Worm (Caenorhabditis elegans) whole organism, L1 larva: ENCODE data around the gene R03G5.6.

ENCODE experiments used
- C34B4.2 ChIP-seq: sonication (generic microtip); optimal IDR thresholded peaks from 2 replicates; lab custom pipeline; 2017; ENCODE audit warnings: mild to moderate bottlenecking, missing genetic modification characterization, missing compliant biosample characterization
- F16B12.6 ChIP-seq: fragments of 150-350 bp; optimal IDR thresholded peaks from 2 replicates; lab custom pipeline; 2014; ENCODE audit warnings: missing biosample characterization, missing genetic modification characterization
- Y116A8C.19 ChIP-seq: sonication (generic microtip); optimal IDR thresholded peaks from 2 replicates; lab custom pipeline; 2016; ENCODE audit warnings: missing compliant biosample characterization, missing genetic modification characterization, borderline replicate concordance
- aha-1 ChIP-seq: fragments of 150-350 bp; optimal IDR thresholded peaks from 2 replicates; lab custom pipeline; 2014; ENCODE audit warnings: missing biosample characterization, missing genetic modification characterization
- alr-1 ChIP-seq: fragments of 200-800 bp; sonication (Bioruptor generic); optimal IDR thresholded peaks from 2 replicates; lab custom pipeline; 2018; ENCODE audit warnings: borderline replicate concordance, mild to moderate bottlenecking, missing genetic modification characterization, missing compliant biosample characterization
- aly-2 ChIP-seq: fragments of 150-350 bp; optimal IDR thresholded peaks from 2 replicates; lab custom pipeline; 2014; ENCODE audit warnings: missing biosample characterization, missing genetic modification characterization
- ama-1 ChIP-seq: fragments of 150-350 bp; optimal IDR thresholded peaks from 2 replicates; lab custom pipeline; 2014
- blmp-1 ChIP-seq: fragments of 150-350 bp; optimal IDR thresholded peaks from 2 replicates; lab custom pipeline; 2014; ENCODE audit warnings: missing biosample characterization, missing genetic modification characterization
- ceh-8 ChIP-seq: fragments of 200-800 bp; sonication (Bioruptor generic); optimal IDR thresholded peaks from 2 replicates; lab custom pipeline; 2018; ENCODE audit warnings: mild to moderate bottlenecking, missing genetic modification characterization, moderate library complexity, missing compliant biosample characterization
- ceh-88 ChIP-seq: fragments of 200-800 bp; sonication (Bioruptor generic); IDR thresholded peaks from 2 replicates; pipeline ENCODE4 v1.3.6; 2022; ENCODE audit warnings: missing genetic modification characterization, missing compliant biosample characterization
- ceh-90 ChIP-seq: sonication (generic microtip); optimal IDR thresholded peaks from 2 replicates; lab custom pipeline; 2016; ENCODE audit warnings: missing genetic modification characterization, missing compliant biosample characterization
- dsc-1 ChIP-seq: sonication (generic microtip); optimal IDR thresholded peaks from 2 replicates; lab custom pipeline; 2016; ENCODE audit warnings: mild to moderate bottlenecking, missing genetic modification characterization, missing compliant biosample characterization
- egl-13 ChIP-seq: sonication (generic microtip); optimal IDR thresholded peaks from 2 replicates; lab custom pipeline; 2016; ENCODE audit warnings: missing genotype, missing genetic modification reagents, missing genetic modification characterization, missing compliant biosample characterization
- egl-27 ChIP-seq, 2 experiments: fragments of 150-350 bp in 1 of 2; sonication (generic microtip); optimal IDR thresholded peaks; 3 replicates each; lab custom pipeline; 2017 to 2018; ENCODE audit warnings: missing biosample characterization in 2 of 2, missing genetic modification characterization in 2 of 2, missing genetic modification reagents in 2 of 2
- ets-5 ChIP-seq: fragments of 200-800 bp; sonication (Bioruptor generic); IDR thresholded peaks from 2 replicates; pipeline ENCODE4 v1.3.6; 2022; ENCODE audit warnings: missing genetic modification characterization, missing compliant biosample characterization
- fkh-4 ChIP-seq: sonication (generic microtip); optimal IDR thresholded peaks from 2 replicates; lab custom pipeline; 2016; ENCODE audit warnings: missing compliant biosample characterization, missing genetic modification characterization, borderline replicate concordance
- fkh-8 ChIP-seq: sonication (generic microtip); optimal IDR thresholded peaks from 2 replicates; lab custom pipeline; 2016; ENCODE audit warnings: mild to moderate bottlenecking, missing genetic modification characterization, missing compliant biosample characterization
- hlh-17 ChIP-seq: fragments of 200-800 bp; sonication (Bioruptor generic); optimal IDR thresholded peaks from 2 replicates; lab custom pipeline; 2018; ENCODE audit warnings: missing genetic modification characterization, mild to moderate bottlenecking, missing compliant biosample characterization, moderate library complexity, borderline replicate concordance
- hpl-2 ChIP-seq: fragments of 150-350 bp; optimal IDR thresholded peaks from 2 replicates; lab custom pipeline; 2014; ENCODE audit warnings: missing biosample characterization, missing genetic modification reagents, missing genetic modification characterization
- irx-1 ChIP-seq: sonication (generic microtip); optimal IDR thresholded peaks from 2 replicates; lab custom pipeline; 2016; ENCODE audit warnings: missing genetic modification characterization, missing compliant biosample characterization
- isw-1 ChIP-seq: fragments of 200-800 bp; sonication (Bioruptor generic); IDR thresholded peaks from 2 replicates; pipeline ENCODE4 v1.3.6; 2022; ENCODE audit warnings: missing genetic modification characterization, missing compliant biosample characterization
- lin-13 ChIP-seq: fragments of 150-350 bp; optimal IDR thresholded peaks from 2 replicates; lab custom pipeline; 2014; ENCODE audit warnings: missing biosample characterization, missing genetic modification reagents, missing genetic modification characterization
- lin-15B ChIP-seq: fragments of 150-350 bp; sonication (generic microtip); optimal IDR thresholded peaks from 3 replicates; lab custom pipeline; 2014; ENCODE audit warnings: missing biosample characterization, missing genetic modification characterization
- lir-3 ChIP-seq: sonication (generic microtip); optimal IDR thresholded peaks from 2 replicates; lab custom pipeline; 2016; ENCODE audit warnings: mild to moderate bottlenecking, missing genetic modification characterization, moderate library complexity, missing compliant biosample characterization; ENCODE audit not compliant: poor library complexity
- mdl-1 ChIP-seq, 2 experiments: fragments of 150-350 bp; optimal IDR thresholded peaks; 2 replicates each; lab custom pipeline; 2014 to 2017; ENCODE audit warnings: missing biosample characterization in 2 of 2, missing genetic modification characterization in 2 of 2, inconsistent platforms in 1 of 2
- mef-2 ChIP-seq: fragments of 150-350 bp; optimal IDR thresholded peaks from 2 replicates; lab custom pipeline; 2014; ENCODE audit warnings: missing biosample characterization, missing genetic modification characterization
- mep-1 ChIP-seq: fragments of 150-350 bp; optimal IDR thresholded peaks from 2 replicates; lab custom pipeline; 2014; ENCODE audit warnings: missing biosample characterization, missing genetic modification characterization
- nhr-12 ChIP-seq: sonication (generic microtip); optimal IDR thresholded peaks from 2 replicates; lab custom pipeline; 2017; ENCODE audit warnings: missing biosample characterization, missing genetic modification characterization
- nhr-19 ChIP-seq: fragments of 200-800 bp; sonication (Bioruptor generic); conservative IDR thresholded peaks from 2 replicates; pipeline ENCODE4 v1.3.6; 2022; ENCODE audit warnings: missing genetic modification characterization, missing compliant biosample characterization
- nhr-20 ChIP-seq: sonication (generic microtip); optimal IDR thresholded peaks from 2 replicates; lab custom pipeline; 2016; ENCODE audit warnings: mild to moderate bottlenecking, missing genetic modification characterization, missing compliant biosample characterization
- nhr-237 ChIP-seq: fragments of 150-350 bp; optimal IDR thresholded peaks from 2 replicates; lab custom pipeline; 2014; ENCODE audit warnings: missing biosample characterization, missing genetic modification characterization
- nhr-85 ChIP-seq: sonication (generic microtip); peaks from one replicate; lab custom pipeline; 2016; ENCODE audit warnings: missing genetic modification characterization, inconsistent platforms, missing compliant biosample characterization
- nhr-90 ChIP-seq: sonication (generic microtip); optimal IDR thresholded peaks from 2 replicates; lab custom pipeline; 2016; ENCODE audit warnings: mild to moderate bottlenecking, missing genetic modification characterization, missing compliant biosample characterization; ENCODE audit not compliant: poor library complexity
- pag-3 ChIP-seq: sonication (generic microtip); optimal IDR thresholded peaks from 2 replicates; lab custom pipeline; 2017; ENCODE audit warnings: missing genetic modification characterization, mild to moderate bottlenecking, missing compliant biosample characterization, antibody characterized with exemption, borderline replicate concordance; ENCODE audit not compliant: insufficient read depth
- rnt-1 ChIP-seq: sonication (generic microtip); optimal IDR thresholded peaks from 2 replicates; lab custom pipeline; 2016; ENCODE audit warnings: mild to moderate bottlenecking, missing genetic modification characterization, moderate library complexity, missing compliant biosample characterization
- sptf-1 ChIP-seq: fragments of 150-350 bp; optimal IDR thresholded peaks from 2 replicates; lab custom pipeline; 2014; ENCODE audit warnings: missing biosample characterization, missing genetic modification characterization
- sup-37 ChIP-seq: fragments of 200-800 bp; sonication (Bioruptor generic); optimal IDR thresholded peaks from 2 replicates; lab custom pipeline; 2018; ENCODE audit warnings: mild to moderate bottlenecking, missing genetic modification characterization, missing compliant biosample characterization
- swsn-7 ChIP-seq: sonication (generic microtip); optimal IDR thresholded peaks from 2 replicates; lab custom pipeline; 2016; ENCODE audit warnings: missing genetic modification characterization, missing compliant biosample characterization
- tbx-2 ChIP-seq: sonication (generic microtip); optimal IDR thresholded peaks from 2 replicates; lab custom pipeline; 2016; ENCODE audit warnings: missing genetic modification characterization, missing compliant biosample characterization
- unc-30 ChIP-seq: sonication (generic microtip); optimal IDR thresholded peaks from 2 replicates; lab custom pipeline; 2017; ENCODE audit warnings: missing biosample characterization, missing genetic modification characterization
- unc-62 ChIP-seq: fragments of 150-350 bp; optimal IDR thresholded peaks from 2 replicates; lab custom pipeline; 2014; ENCODE audit warnings: missing biosample characterization, missing genetic modification reagents, missing genetic modification characterization
- unc-86 ChIP-seq: sonication (generic microtip); optimal IDR thresholded peaks from 2 replicates; lab custom pipeline; 2016; ENCODE audit warnings: missing genetic modification characterization, missing compliant biosample characterization
- unc-98 ChIP-seq: fragments of 200-800 bp; sonication (Bioruptor generic); IDR thresholded peaks from 2 replicates; pipeline ENCODE4 v1.3.6; 2022; ENCODE audit warnings: missing genetic modification characterization, missing compliant biosample characterization
- vab-15 ChIP-seq: sonication (generic microtip); optimal IDR thresholded peaks from 2 replicates; lab custom pipeline; 2017; ENCODE audit warnings: missing genotype, mild to moderate bottlenecking, missing genetic modification characterization, missing compliant biosample characterization
- zip-4 ChIP-seq: fragments of 200-800 bp; sonication (Bioruptor generic); optimal IDR thresholded peaks from 2 replicates; lab custom pipeline; 2018; ENCODE audit warnings: mild to moderate bottlenecking, missing genetic modification characterization, moderate library complexity, missing compliant biosample characterization
- ztf-11 ChIP-seq, 2 experiments: sonication (generic microtip); optimal IDR thresholded peaks; 2 replicates each; lab custom pipeline; 2016 to 2017; ENCODE audit warnings: missing genetic modification characterization in 2 of 2, missing biosample characterization in 1 of 2, missing compliant biosample characterization in 1 of 2
- ztf-4 ChIP-seq: fragments of 150-350 bp; optimal IDR thresholded peaks from 2 replicates; lab custom pipeline; 2014; ENCODE audit warnings: missing biosample characterization, missing genetic modification characterization

The R03G5.6 gene

DNA sequence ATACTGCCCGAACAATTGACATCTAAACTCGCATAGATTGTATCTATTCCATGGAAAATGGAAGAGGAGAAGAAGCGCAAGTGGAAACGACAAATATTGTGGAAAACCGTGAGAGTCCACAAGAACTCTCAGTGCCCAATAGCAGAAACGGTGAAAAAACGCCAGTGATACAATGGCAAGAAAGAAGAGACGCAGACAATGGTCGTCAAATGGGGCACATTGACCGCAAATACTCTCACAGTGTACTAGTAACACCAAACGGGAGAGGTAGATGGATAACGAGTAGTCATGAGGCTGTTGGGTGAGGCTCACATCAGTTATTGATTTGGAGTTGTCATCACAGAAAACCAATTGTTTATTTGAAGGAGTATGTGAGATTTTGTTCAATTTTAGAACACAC, 34.3 kb downstream of the R03G5.6 start, which contains the start of gene ZK154.4 (continued):
- peak; percentile 54 for TF ChIP-seq swsn-7 (tag; lab: Kevin White, UChicago)
- no peak for TF ChIP-seq fkh-4 (tag; lab: Kevin White, UChicago)
- TF ChIP-seq nhr-19 (GFP tag; lab: Robert Waterston, UW): peak; percentile 43; the same call in 1 of the 2 replicates
- TF ChIP-seq fkh-8 (tag; lab: Kevin White, UChicago): peak; percentile 40
- TF ChIP-seq rnt-1 (tag; lab: Kevin White, UChicago): peak; percentile 69
- peak; percentile 28 for TF ChIP-seq nhr-90 (tag; lab: Kevin White, UChicago)
- peak in 1 of 2 experiments; percentile 56 for TF ChIP-seq mdl-1 (tag; optimal IDR thresholded peaks at IDR 0.05; lab: Kevin White, UChicago)
- no peak for TF ChIP-seq aha-1 (tag; lab: Kevin White, UChicago)
- TF ChIP-seq pag-3: no peak
- TF ChIP-seq lin-15B (tag; lab: Kevin White, UChicago): no peak
- no peak for TF ChIP-seq unc-30 (tag; lab: Kevin White, UChicago)
- TF ChIP-seq F16B12.6 (tag; lab: Kevin White, UChicago): peak; percentile 91
- TF ChIP-seq egl-27 (tag; optimal IDR thresholded peaks at IDR 0.05; lab: Kevin White, UChicago): no peak
- peak; percentile 17 for TF ChIP-seq unc-86
- peak; percentile 75 for TF ChIP-seq mep-1 (tag; lab: Kevin White, UChicago)
- TF ChIP-seq ama-1 (lab: Kevin White, UChicago): no peak
- no peak for TF ChIP-seq irx-1 (tag; lab: Kevin White, UChicago)
- TF ChIP-seq unc-62 (GFP tag; lab: Kevin White, UChicago): no peak
- peak; percentile 42 for TF ChIP-seq dsc-1 (tag; lab: Kevin White, UChicago)
- peak; percentile 24 for TF ChIP-seq lin-13
- peak; percentile 55 for TF ChIP-seq tbx-2
- no peak for TF ChIP-seq sup-37
- TF ChIP-seq ceh-8: no peak
- peak; percentile 8; the same call in 1 of the 2 replicates for TF ChIP-seq isw-1 (GFP tag; lab: Robert Waterston, UW)
- TF ChIP-seq ceh-90 (tag; lab: Kevin White, UChicago): no peak
- TF ChIP-seq nhr-12 (tag; lab: Kevin White, UChicago): no peak
- TF ChIP-seq nhr-20: peak; percentile 68
- no peak for TF ChIP-seq ets-5 (GFP tag; lab: Robert Waterston, UW)
- no peak for TF ChIP-seq nhr-237 (tag; lab: Kevin White, UChicago)
- no peak for TF ChIP-seq C34B4.2
- TF ChIP-seq nhr-85 (tag; lab: Kevin White, UChicago): peak; percentile 23
- TF ChIP-seq ztf-11 (tag; optimal IDR thresholded peaks at IDR 0.05; lab: Kevin White, UChicago): no peak
- no peak for TF ChIP-seq zip-4
- no peak for TF ChIP-seq unc-98
- TF ChIP-seq hpl-2: peak; percentile 4
- TF ChIP-seq mef-2 (tag; lab: Kevin White, UChicago): peak; percentile 8

DNA sequence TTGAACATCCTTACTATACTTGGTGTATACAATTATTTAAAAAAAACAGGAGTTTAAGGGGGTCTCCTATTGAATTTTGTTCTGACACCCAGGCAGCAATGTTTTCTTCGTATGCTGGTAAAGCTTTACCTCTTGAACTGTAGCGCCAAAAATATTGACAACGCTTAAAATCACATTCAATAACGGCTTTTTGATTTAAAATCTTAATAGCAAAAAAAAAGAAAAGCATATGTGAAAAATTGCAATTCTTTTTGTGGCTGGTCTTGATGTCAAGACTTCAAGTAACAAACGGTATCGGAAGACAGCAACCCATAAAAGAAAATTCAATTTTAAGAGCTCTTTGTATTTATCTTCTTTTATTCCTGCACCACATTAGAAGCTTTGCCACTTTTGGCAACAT, 34.9 kb downstream of the R03G5.6 start:
- no peak for TF ChIP-seq lin-15B (tag; lab: Kevin White, UChicago)
- TF ChIP-seq lin-13: no peak
- no peak for TF ChIP-seq unc-86
- TF ChIP-seq ama-1 (lab: Kevin White, UChicago): no peak
- no peak for TF ChIP-seq sptf-1
- no peak for TF ChIP-seq ztf-4 (tag; lab: Kevin White, UChicago)
- TF ChIP-seq ceh-88 (GFP tag; lab: Robert Waterston, UW): no peak
- no peak for TF ChIP-seq C34B4.2

DNA sequence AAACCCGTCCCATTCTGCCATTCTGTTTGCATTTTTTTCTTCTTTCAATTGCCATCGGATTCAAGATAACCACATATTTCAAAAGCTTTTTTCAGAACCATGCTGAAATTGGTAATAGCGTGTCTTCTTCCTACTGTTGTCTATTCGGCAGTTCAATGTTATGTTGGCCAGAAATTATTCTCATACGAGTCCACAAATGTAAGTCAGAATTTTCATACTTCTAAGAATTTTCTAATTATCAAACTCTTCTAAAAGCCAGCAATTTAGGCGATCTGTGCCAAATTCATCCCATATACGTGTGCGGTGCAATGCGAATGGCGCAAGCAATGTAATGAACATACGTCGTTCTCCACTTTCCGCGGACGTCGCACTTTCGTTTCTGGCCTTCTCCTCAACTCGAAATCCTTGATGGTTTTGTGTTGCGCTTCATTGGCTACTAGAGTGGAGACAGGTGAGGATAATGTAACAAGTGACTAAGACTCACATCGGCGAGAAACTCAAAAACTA, 37.1 kb downstream of the R03G5.6 start, which contains the start of gene ZK154.1:
Gene ZK154.1, plus strand, starts transcription at position 51 of the 507 bp plus-strand sequence.
- TF ChIP-seq ama-1 (lab: Kevin White, UChicago) (no peak), Y116A8C.19 (tag; lab: Kevin White, UChicago) (no peak), egl-13 (tag; lab: Kevin White, UChicago) (no peak), alr-1 (no peak), hpl-2 (no peak), ceh-90 (tag; lab: Kevin White, UChicago) (no peak), hlh-17 (no peak), ztf-4 (tag; lab: Kevin White, UChicago) (no peak), unc-98 (no peak), lir-3 (tag; lab: Kevin White, UChicago) (no peak), isw-1 (GFP tag; lab: Robert Waterston, UW) (no peak), pag-3 (no peak), fkh-4 (tag; lab: Kevin White, UChicago) (no peak), vab-15 (tag; lab: Kevin White, UChicago) (no peak), aly-2 (tag; lab: Kevin White, UChicago) (no peak), blmp-1 (tag; lab: Kevin White, UChicago) (no peak), unc-86 (no peak), dsc-1 (tag; lab: Kevin White, UChicago) (no peak)
